Fruit fly (Drosophila melanogaster) whole organism, prepupa: Measurements from ENCODE around the gene CG9733.

Experiments used
- Blimp-1 ChIP-seq: fragments of 200-800 bp; sonication (Bioruptor generic); optimal IDR thresholded peaks from 3 replicates; lab custom pipeline; 2017; ENCODE audit warnings: missing biosample characterization, missing genetic modification characterization, mild to moderate bottlenecking, moderate library complexity, missing genetic modification reagents
- CG10631 ChIP-seq: fragments of 200-800 bp; sonication (Bioruptor generic); optimal IDR thresholded peaks from 2 replicates; lab custom pipeline; 2016; ENCODE audit warnings: missing biosample characterization, missing genetic modification characterization
- CG10669 ChIP-seq: fragments of 200-800 bp; sonication (Bioruptor generic); optimal IDR thresholded peaks from 3 replicates; lab custom pipeline; 2018; ENCODE audit warnings: missing biosample characterization, mild to moderate bottlenecking, missing genetic modification characterization, moderate library complexity
- CG11294 ChIP-seq: fragments of 200-800 bp; sonication (Bioruptor generic); IDR thresholded peaks from 2 replicates; pipeline ENCODE4 v1.3.6; 2022; ENCODE audit warnings: missing biosample characterization, missing genetic modification characterization
- CG11762 ChIP-seq: fragments of 200-800 bp; sonication (Bioruptor generic); optimal IDR thresholded peaks from 3 replicates; lab custom pipeline; 2016; ENCODE audit warnings: missing biosample characterization, missing genetic modification characterization; ENCODE audit not compliant: insufficient read depth
- CG11902 ChIP-seq: fragments of 200-800 bp; sonication (Bioruptor generic); optimal IDR thresholded peaks from 3 replicates; lab custom pipeline; 2016; ENCODE audit warnings: missing biosample characterization, missing genetic modification characterization
- CG15336 ChIP-seq: fragments of 200-800 bp; sonication (Bioruptor generic); IDR thresholded peaks from 2 replicates; pipeline ENCODE4 v1.3.6; 2022; ENCODE audit warnings: missing biosample characterization, missing genetic modification characterization
- CG1621 ChIP-seq: fragments of 200-800 bp; sonication (Bioruptor generic); optimal IDR thresholded peaks from 3 replicates; lab custom pipeline; 2018; ENCODE audit warnings: missing biosample characterization, mild to moderate bottlenecking, missing genetic modification characterization
- CG16779 ChIP-seq: fragments of 200-800 bp; sonication (Bioruptor generic); optimal IDR thresholded peaks from 3 replicates; lab custom pipeline; 2017; ENCODE audit warnings: missing biosample characterization, mild to moderate bottlenecking, missing genetic modification characterization
- CG3032 ChIP-seq: fragments of 200-800 bp; optimal IDR thresholded peaks from 2 replicates; lab custom pipeline; 2019; ENCODE audit warnings: missing biosample characterization, mild to moderate bottlenecking, missing genetic modification characterization, moderate library complexity
- CG34406 ChIP-seq: fragments of 200-800 bp; sonication (Bioruptor generic); optimal IDR thresholded peaks from 3 replicates; lab custom pipeline; 2016; ENCODE audit warnings: missing biosample characterization, missing genetic modification characterization
- CG3919 ChIP-seq: fragments of 200-800 bp; sonication (Bioruptor generic); optimal IDR thresholded peaks from 3 replicates; lab custom pipeline; 2016; ENCODE audit warnings: missing biosample characterization, missing genetic modification characterization
- CG4318 ChIP-seq: fragments of 200-800 bp; sonication (Bioruptor generic); optimal IDR thresholded peaks from 3 replicates; lab custom pipeline; 2017; ENCODE audit warnings: missing biosample characterization, mild to moderate bottlenecking, missing genetic modification characterization
- CG6163 ChIP-seq: fragments of 200-800 bp; sonication (Bioruptor generic); IDR thresholded peaks from 3 replicates; pipeline ENCODE4 v1.3.6; 2022; ENCODE audit warnings: missing biosample characterization, missing genetic modification characterization
- CG6276 ChIP-seq: fragments of 200-800 bp; sonication (Bioruptor generic); optimal IDR thresholded peaks from 2 replicates; lab custom pipeline; 2017; ENCODE audit warnings: missing biosample characterization, mild to moderate bottlenecking, missing genetic modification characterization
- CG6792 ChIP-seq: fragments of 200-800 bp; sonication (Bioruptor generic); optimal IDR thresholded peaks from 3 replicates; lab custom pipeline; 2016; ENCODE audit warnings: missing biosample characterization, missing genetic modification characterization
- CG6808 ChIP-seq: fragments of 200-800 bp; sonication (Bioruptor generic); optimal IDR thresholded peaks from 3 replicates; lab custom pipeline; 2017; ENCODE audit warnings: missing biosample characterization, missing genetic modification characterization, mild to moderate bottlenecking, moderate library complexity, missing genetic modification reagents
- CG6854 ChIP-seq: fragments of 200-800 bp; sonication (Bioruptor generic); optimal IDR thresholded peaks from 2 replicates; lab custom pipeline; 2017; ENCODE audit warnings: missing biosample characterization, mild to moderate bottlenecking, missing genetic modification characterization
- CG7368 ChIP-seq: fragments of 200-800 bp; sonication (Bioruptor generic); optimal IDR thresholded peaks from 3 replicates; lab custom pipeline; 2016; ENCODE audit warnings: missing biosample characterization, missing genetic modification characterization
- CG8119 ChIP-seq: fragments of 200-800 bp; sonication (Bioruptor generic); IDR thresholded peaks from 3 replicates; pipeline ENCODE4 v1.3.6; 2022; ENCODE audit warnings: missing biosample characterization, missing genetic modification characterization
- CG8319 ChIP-seq: fragments of 200-800 bp; sonication (Bioruptor generic); optimal IDR thresholded peaks from 3 replicates; lab custom pipeline; 2016; ENCODE audit warnings: missing biosample characterization, missing genetic modification characterization
- CG8632 ChIP-seq: fragments of 200-800 bp; sonication (Bioruptor generic); optimal IDR thresholded peaks from 3 replicates; lab custom pipeline; 2016; ENCODE audit warnings: missing biosample characterization, missing genetic modification characterization
- CG9139 ChIP-seq: fragments of 200-800 bp; sonication (Bioruptor generic); optimal IDR thresholded peaks from 3 replicates; lab custom pipeline; 2017; ENCODE audit warnings: missing biosample characterization, mild to moderate bottlenecking, missing genetic modification characterization
- Eip75B ChIP-seq: fragments of 200-800 bp; sonication (Bioruptor generic); optimal IDR thresholded peaks from 3 replicates; lab custom pipeline; 2016; ENCODE audit warnings: missing biosample characterization, missing genetic modification characterization
- Eip78C ChIP-seq: fragments of 200-800 bp; sonication (Bioruptor generic); peaks from one replicate; lab custom pipeline; 2016; ENCODE audit warnings: missing biosample characterization, missing genetic modification characterization
- Eip93F ChIP-seq: fragments of 200-800 bp; sonication (Bioruptor generic); optimal IDR thresholded peaks from 2 replicates; lab custom pipeline; 2016; ENCODE audit warnings: missing biosample characterization, mild to moderate bottlenecking, missing genetic modification characterization
- Ets21C ChIP-seq: fragments of 200-800 bp; sonication (Bioruptor generic); optimal IDR thresholded peaks from 3 replicates; lab custom pipeline; 2016; ENCODE audit warnings: missing biosample characterization, missing genetic modification characterization
- Ets96B ChIP-seq: fragments of 200-800 bp; optimal IDR thresholded peaks from 2 replicates; lab custom pipeline; 2019; ENCODE audit warnings: missing biosample characterization, mild to moderate bottlenecking, missing genetic modification characterization, moderate library complexity
- Hr38 ChIP-seq: sonication (Bioruptor generic); optimal IDR thresholded peaks from 2 replicates; lab custom pipeline; 2016; ENCODE audit warnings: missing biosample characterization, missing genetic modification characterization
- Hr39 ChIP-seq: fragments of 200-800 bp; sonication (Bioruptor generic); optimal IDR thresholded peaks from 2 replicates; lab custom pipeline; 2016; ENCODE audit warnings: missing biosample characterization, missing genetic modification characterization
- Hr4 ChIP-seq: fragments of 200-800 bp; sonication (Bioruptor generic); optimal IDR thresholded peaks from 3 replicates; lab custom pipeline; 2016; ENCODE audit warnings: missing biosample characterization, missing genetic modification characterization
- Lpt ChIP-seq: fragments of 200-800 bp; sonication (Bioruptor generic); optimal IDR thresholded peaks from 3 replicates; lab custom pipeline; 2016; ENCODE audit warnings: missing biosample characterization, missing genetic modification characterization
- Smox ChIP-seq: fragments of 200-800 bp; sonication (Bioruptor generic); optimal IDR thresholded peaks from 3 replicates; lab custom pipeline; 2016; ENCODE audit warnings: missing biosample characterization, missing genetic modification characterization
- Sox102F ChIP-seq: fragments of 200-800 bp; sonication (Bioruptor generic); optimal IDR thresholded peaks from 2 replicates; lab custom pipeline; 2016; ENCODE audit warnings: missing biosample characterization, mild to moderate bottlenecking, missing genetic modification characterization
- Sox15 ChIP-seq: fragments of 200-800 bp; sonication (Bioruptor generic); optimal IDR thresholded peaks from 3 replicates; lab custom pipeline; 2016; ENCODE audit warnings: missing biosample characterization, missing genetic modification characterization
- dac ChIP-seq: fragments of 200-800 bp; sonication (Bioruptor generic); optimal IDR thresholded peaks from 2 replicates; lab custom pipeline; 2017; ENCODE audit warnings: missing biosample characterization, mild to moderate bottlenecking, missing genetic modification characterization
- dsx ChIP-seq: fragments of 200-800 bp; optimal IDR thresholded peaks from 3 replicates; lab custom pipeline; 2019; ENCODE audit warnings: missing biosample characterization, mild to moderate bottlenecking, missing genetic modification characterization, moderate library complexity; ENCODE audit not compliant: poor library complexity, severe bottlenecking
- eg ChIP-seq: fragments of 200-800 bp; sonication (Bioruptor generic); IDR thresholded peaks from 3 replicates; pipeline ENCODE4 v1.3.6; 2022; ENCODE audit warnings: missing biosample characterization, missing genetic modification characterization
- esn ChIP-seq: fragments of 200-800 bp; sonication (Bioruptor generic); optimal IDR thresholded peaks from 2 replicates; lab custom pipeline; 2016; ENCODE audit warnings: missing biosample characterization, mild to moderate bottlenecking, missing genetic modification characterization, moderate library complexity
- fd85E ChIP-seq: fragments of 200-800 bp; sonication (Bioruptor generic); optimal IDR thresholded peaks from 3 replicates; lab custom pipeline; 2016; ENCODE audit warnings: missing biosample characterization, missing genetic modification characterization
- lz ChIP-seq: fragments of 200-800 bp; sonication (Bioruptor generic); optimal IDR thresholded peaks from 3 replicates; lab custom pipeline; 2016; ENCODE audit warnings: missing biosample characterization, missing genetic modification characterization
- net ChIP-seq: fragments of 200-800 bp; sonication (Bioruptor generic); optimal IDR thresholded peaks from 3 replicates; lab custom pipeline; 2016; ENCODE audit warnings: missing biosample characterization, missing genetic modification characterization
- spab ChIP-seq: fragments of 200-800 bp; sonication (Bioruptor generic); optimal IDR thresholded peaks from 2 replicates; lab custom pipeline; 2017; ENCODE audit warnings: missing biosample characterization, mild to moderate bottlenecking, missing genetic modification characterization, missing genetic modification reagents
- ss ChIP-seq, 2 experiments: fragments of 200-800 bp; sonication (Bioruptor generic); optimal IDR thresholded peaks; 2 replicates in 1 of 2; 3 replicates in 1 of 2; lab custom pipeline; 2017 to 2018; ENCODE audit warnings: mild to moderate bottlenecking in 2 of 2, missing biosample characterization in 2 of 2, missing genetic modification characterization in 2 of 2, moderate library complexity in 1 of 2
- svp ChIP-seq: fragments of 200-800 bp; sonication (Bioruptor generic); peaks from one replicate; lab custom pipeline; 2016; ENCODE audit warnings: missing biosample characterization, missing genetic modification characterization
- topi ChIP-seq: fragments of 200-800 bp; sonication (Bioruptor generic); optimal IDR thresholded peaks from 3 replicates; lab custom pipeline; 2016; ENCODE audit warnings: missing biosample characterization, missing genetic modification characterization
- vri ChIP-seq: fragments of 200-800 bp; sonication (Bioruptor generic); optimal IDR thresholded peaks from 3 replicates; lab custom pipeline; 2016; ENCODE audit warnings: missing biosample characterization, mild to moderate bottlenecking, missing genetic modification characterization

The CG9733 gene

dm6 chr3R:30258991-30259351 lies 12.5 kb upstream of the CG9733 start (continued):
- peak; percentile 86 for TF ChIP-seq Eip93F (GFP tag; lab: Kevin White, UChicago)
- TF ChIP-seq Ets96B (tag; lab: Kevin White, UChicago), result peak; percentile 96
- TF ChIP-seq CG6276 (GFP tag; lab: Kevin White, UChicago), result peak; percentile 48
- TF ChIP-seq CG10631 (GFP tag; lab: Kevin White, UChicago), result peak; percentile 93
- peak; percentile 52 for TF ChIP-seq Lpt (GFP tag; lab: Kevin White, UChicago)
- no peak for TF ChIP-seq Blimp-1 (GFP tag; lab: Kevin White, UChicago)
- peak; percentile 94 for TF ChIP-seq CG6792 (GFP tag; lab: Kevin White, UChicago)
- peak; percentile 83 for TF ChIP-seq CG8319 (GFP tag; lab: Kevin White, UChicago)

dm6 chr3R:30258298-30258990 lies 11.9 kb upstream of the CG9733 start:
- TF ChIP-seq CG6808 (GFP tag; lab: Kevin White, UChicago) (peak; percentile 79), CG4318 (GFP tag; lab: Kevin White, UChicago) (peak; percentile 55), dsx (peak; percentile 73), topi (GFP tag; lab: Kevin White, UChicago) (peak; percentile 81), CG6276 (GFP tag; lab: Kevin White, UChicago) (no peak), Eip75B (peak; percentile 95), CG9139 (peak; percentile 69), spab (peak; percentile 77), CG8119 (GFP tag; lab: Robert Waterston, UW) (peak; percentile 79), Eip78C (peak; percentile 98), CG34406 (peak; percentile 82), CG3032 (tag; lab: Kevin White, UChicago) (peak; percentile 94), net (GFP tag; lab: Kevin White, UChicago) (peak; percentile 52), CG11294 (no peak), CG8319 (GFP tag; lab: Kevin White, UChicago) (peak; percentile 80), Hr38 (no peak), CG6792 (GFP tag; lab: Kevin White, UChicago) (peak; percentile 88), CG3919 (peak; percentile 78), Eip93F (GFP tag; lab: Kevin White, UChicago) (peak; percentile 20), Smox (GFP tag; lab: Kevin White, UChicago) (peak; percentile 76), Sox15 (GFP tag; lab: Kevin White, UChicago) (peak; percentile 66), CG15336 (GFP tag; lab: Robert Waterston, UW) (peak; percentile 69), eg (GFP tag; lab: Robert Waterston, UW) (peak; percentile 44; the same call in 1 of the 3 replicates), Blimp-1 (GFP tag; lab: Kevin White, UChicago) (peak; percentile 97), CG16779 (peak; percentile 78), CG7368 (GFP tag; lab: Kevin White, UChicago) (peak; percentile 86), CG6854 (GFP tag; lab: Kevin White, UChicago) (peak; percentile 1), CG10669 (GFP tag; lab: Kevin White, UChicago) (peak; percentile 80), Sox102F (GFP tag; lab: Kevin White, UChicago) (peak; percentile 79), dac (GFP tag; lab: Kevin White, UChicago) (no peak), CG11902 (GFP tag; lab: Kevin White, UChicago) (peak; percentile 66), Hr4 (GFP tag; lab: Kevin White, UChicago) (peak; percentile 68), CG1621 (tag; lab: Kevin White, UChicago) (peak; percentile 73), CG10631 (GFP tag; lab: Kevin White, UChicago) (peak; percentile 94), vri (GFP tag; lab: Kevin White, UChicago) (peak; percentile 73), Hr39 (peak; percentile 75), svp (GFP tag; lab: Kevin White, UChicago) (peak; percentile 91), esn (GFP tag; lab: Kevin White, UChicago) (peak; percentile 91), fd85E (GFP tag; lab: Kevin White, UChicago) (peak; percentile 61), ss (GFP tag; optimal IDR thresholded peaks at IDR 0.05; lab: Kevin White, UChicago) (peak; percentile 77 to 89), CG11762 (GFP tag; lab: Kevin White, UChicago) (peak; percentile 59), lz (GFP tag; lab: Kevin White, UChicago) (peak; percentile 86), Lpt (GFP tag; lab: Kevin White, UChicago) (peak; percentile 13), CG8632 (GFP tag; lab: Kevin White, UChicago) (peak; percentile 87), CG6163 (GFP tag; lab: Robert Waterston, UW) (peak; percentile 84), Ets21C (GFP tag; lab: Kevin White, UChicago) (peak; percentile 69)
